Worm (Caenorhabditis elegans) whole organism, late embryonic: ENCODE results near the gene F13C5.5.

ENCODE experiments used
- ceh-34 ChIP-seq: sonication (generic microtip); optimal IDR thresholded peaks from 2 replicates; lab custom pipeline; 2016; ENCODE audit warnings: mild to moderate bottlenecking, missing genetic modification characterization, missing compliant biosample characterization
- ceh-45 ChIP-seq: fragments of 200-800 bp; sonication (Bioruptor generic); IDR thresholded peaks from 2 replicates; pipeline ENCODE4 v1.3.6; 2022; ENCODE audit warnings: missing genetic modification reagents, missing genetic modification characterization, missing compliant biosample characterization
- elt-2 ChIP-seq: sonication (generic microtip); optimal IDR thresholded peaks from 2 replicates; lab custom pipeline; 2016; ENCODE audit warnings: missing genetic modification reagents, missing genetic modification characterization, missing compliant biosample characterization
- elt-4 ChIP-seq: sonication (generic microtip); optimal IDR thresholded peaks from 2 replicates; lab custom pipeline; 2016; ENCODE audit warnings: missing genetic modification characterization, missing compliant biosample characterization
- madf-2 ChIP-seq: sonication (generic microtip); optimal IDR thresholded peaks from 2 replicates; lab custom pipeline; 2017; ENCODE audit warnings: missing genetic modification characterization, missing compliant biosample characterization
- nfya-1 ChIP-seq: sonication (generic microtip); optimal IDR thresholded peaks from 2 replicates; lab custom pipeline; 2017; ENCODE audit warnings: missing genetic modification characterization, mild to moderate bottlenecking, missing compliant biosample characterization, antibody characterized with exemption, moderate library complexity
- pag-3 ChIP-seq: sonication (generic microtip); optimal IDR thresholded peaks from 2 replicates; lab custom pipeline; 2016; ENCODE audit warnings: missing compliant biosample characterization, missing genetic modification characterization, borderline replicate concordance
- pha-4 ChIP-seq: fragments of 150-350 bp; optimal IDR thresholded peaks from 2 replicates; lab custom pipeline; 2018; ENCODE audit warnings: missing biosample characterization, missing genetic modification reagents, missing genetic modification characterization
- unc-86 ChIP-seq: sonication (generic microtip); optimal IDR thresholded peaks from 2 replicates; lab custom pipeline; 2016; ENCODE audit warnings: missing genetic modification characterization, missing compliant biosample characterization

DNA sequence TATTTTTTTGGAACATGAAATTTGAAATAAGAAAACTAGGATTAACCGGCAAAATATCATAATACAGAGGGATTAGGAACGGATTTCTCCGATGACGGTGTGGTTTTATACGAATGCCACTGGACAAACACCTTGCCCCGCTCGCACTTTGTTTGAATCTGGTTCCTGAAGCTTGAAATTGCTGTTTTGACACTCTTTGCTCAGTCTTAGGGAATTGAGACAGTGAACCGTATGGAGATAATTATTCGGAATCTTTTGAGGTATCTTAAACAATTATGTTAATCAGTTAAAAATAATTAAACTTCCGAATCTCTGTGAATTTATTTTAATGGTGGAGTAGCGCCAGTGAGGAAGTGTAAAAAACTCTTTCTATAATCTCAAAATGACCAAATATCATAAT, 8.8 kb downstream of the F13C5.5 start, which contains the start of gene F13C5.3:
- no peak for TF ChIP-seq pha-4 (tag; lab: Kevin White, UChicago)
- TF ChIP-seq ceh-45 (GFP tag; lab: Robert Waterston, UW), result no peak
- TF ChIP-seq pag-3 (tag; lab: Kevin White, UChicago), result no peak
- TF ChIP-seq elt-4 (tag; lab: Kevin White, UChicago), result no peak
- TF ChIP-seq elt-2 (tag; lab: Kevin White, UChicago), result no peak
- no peak for TF ChIP-seq unc-86
- no peak for TF ChIP-seq madf-2 (tag; lab: Kevin White, UChicago)
- TF ChIP-seq nfya-1 (tag; lab: Kevin White, UChicago), result no peak
- no peak for TF ChIP-seq ceh-34 (tag; lab: Kevin White, UChicago)
